Fruit fly (Drosophila melanogaster) whole organism, prepupa: ENCODE results near the gene Mp.
A peak's percentile ranks its signal among the peaks of the same experiment; 100 is the strongest.

ENCODE experiments used
- Blimp-1 ChIP-seq: fragments of 200-800 bp; sonication (Bioruptor generic); optimal IDR thresholded peaks from 3 replicates; lab custom pipeline; 2017; ENCODE audit warnings: missing biosample characterization, missing genetic modification characterization, mild to moderate bottlenecking, moderate library complexity, missing genetic modification reagents
- CG10669 ChIP-seq: fragments of 200-800 bp; sonication (Bioruptor generic); optimal IDR thresholded peaks from 3 replicates; lab custom pipeline; 2018; ENCODE audit warnings: missing biosample characterization, mild to moderate bottlenecking, missing genetic modification characterization, moderate library complexity
- CG11902 ChIP-seq: fragments of 200-800 bp; sonication (Bioruptor generic); optimal IDR thresholded peaks from 3 replicates; lab custom pipeline; 2016; ENCODE audit warnings: missing biosample characterization, missing genetic modification characterization
- CG34406 ChIP-seq: fragments of 200-800 bp; sonication (Bioruptor generic); optimal IDR thresholded peaks from 3 replicates; lab custom pipeline; 2016; ENCODE audit warnings: missing biosample characterization, missing genetic modification characterization
- CG6854 ChIP-seq: fragments of 200-800 bp; sonication (Bioruptor generic); optimal IDR thresholded peaks from 2 replicates; lab custom pipeline; 2017; ENCODE audit warnings: missing biosample characterization, mild to moderate bottlenecking, missing genetic modification characterization
- Eip93F ChIP-seq: fragments of 200-800 bp; sonication (Bioruptor generic); optimal IDR thresholded peaks from 2 replicates; lab custom pipeline; 2016; ENCODE audit warnings: missing biosample characterization, mild to moderate bottlenecking, missing genetic modification characterization
- Ets21C ChIP-seq: fragments of 200-800 bp; sonication (Bioruptor generic); optimal IDR thresholded peaks from 3 replicates; lab custom pipeline; 2016; ENCODE audit warnings: missing biosample characterization, missing genetic modification characterization
- Met ChIP-seq: fragments of 200-800 bp; sonication (Bioruptor generic); optimal IDR thresholded peaks from 3 replicates; lab custom pipeline; 2016; ENCODE audit warnings: missing biosample characterization, missing genetic modification characterization
- acj6 ChIP-seq: fragments of 200-800 bp; sonication (Bioruptor generic); optimal IDR thresholded peaks from 3 replicates; lab custom pipeline; 2016; ENCODE audit warnings: missing biosample characterization, missing genetic modification characterization
- ss ChIP-seq, 2 experiments: fragments of 200-800 bp; sonication (Bioruptor generic); optimal IDR thresholded peaks; 2 replicates in 1 of 2; 3 replicates in 1 of 2; lab custom pipeline; 2017 to 2018; ENCODE audit warnings: mild to moderate bottlenecking in 2 of 2, missing biosample characterization in 2 of 2, missing genetic modification characterization in 2 of 2, moderate library complexity in 1 of 2
- vri ChIP-seq: fragments of 200-800 bp; sonication (Bioruptor generic); optimal IDR thresholded peaks from 3 replicates; lab custom pipeline; 2016; ENCODE audit warnings: missing biosample characterization, mild to moderate bottlenecking, missing genetic modification characterization

DNA sequence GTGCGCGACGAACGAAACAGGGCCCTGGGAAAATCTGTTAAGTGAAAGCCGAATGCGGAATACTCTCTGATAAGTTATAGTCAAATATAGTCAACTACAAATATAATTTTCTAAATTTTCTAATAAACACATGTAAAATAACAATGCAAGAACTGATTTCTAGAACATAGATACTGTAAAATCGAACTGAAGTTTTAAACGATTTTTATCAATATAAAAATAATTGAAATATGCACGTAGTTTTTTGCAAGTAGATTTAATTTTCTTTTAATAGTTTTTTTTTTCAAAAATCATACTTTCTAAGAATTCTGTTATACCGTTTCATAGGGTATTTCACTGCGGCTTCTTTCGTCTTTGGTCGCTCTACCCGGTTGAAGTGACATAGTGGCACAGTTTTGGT is 9.7 kb downstream of the Mp start:
- TF ChIP-seq CG11902 (GFP tag; lab: Kevin White, UChicago) (peak; percentile 3), Blimp-1 (GFP tag; lab: Kevin White, UChicago) (no peak), Eip93F (GFP tag; lab: Kevin White, UChicago) (no peak), Ets21C (no peak), CG34406 (GFP tag; lab: Kevin White, UChicago) (peak; percentile 53), CG10669 (GFP tag; lab: Kevin White, UChicago) (peak; percentile 36), ss (GFP tag; optimal IDR thresholded peaks at IDR 0.05; lab: Kevin White, UChicago) (peak; percentile 34 to 61), acj6 (GFP tag; lab: Kevin White, UChicago) (peak; percentile 48), vri (GFP tag; lab: Kevin White, UChicago) (no peak), Met (peak; percentile 15), CG6854 (GFP tag; lab: Kevin White, UChicago) (no peak)
